Fruit fly (Drosophila melanogaster): ENCODE data around the gene Octbeta1R.
A peak's percentile ranks its signal among the peaks of the same experiment; 100 is the strongest.

Octbeta1R gene

DNA sequence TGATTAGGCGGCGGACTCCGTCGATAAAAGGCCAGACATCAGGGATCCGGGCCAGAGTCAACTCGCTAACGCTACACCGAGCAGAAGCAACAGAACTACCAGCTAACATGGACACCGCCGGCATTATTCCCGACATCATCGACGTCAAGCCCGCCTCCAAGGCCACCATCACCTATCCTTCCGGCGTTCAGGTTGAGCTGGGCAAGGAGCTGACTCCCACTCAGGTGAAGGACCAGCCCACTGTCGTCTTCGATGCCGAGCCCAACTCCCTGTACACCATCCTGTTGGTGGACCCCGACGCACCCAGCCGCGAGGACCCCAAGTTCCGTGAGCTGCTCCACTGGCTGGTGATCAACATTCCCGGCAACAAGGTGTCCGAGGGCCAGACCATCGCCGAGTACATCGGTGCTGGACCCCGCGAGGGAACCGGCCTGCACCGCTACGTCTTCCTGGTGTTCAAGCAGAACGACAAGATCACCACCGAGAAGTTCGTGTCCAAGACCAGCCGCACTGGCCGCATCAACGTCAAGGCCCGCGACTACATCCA lies 31.0 kb upstream of the Octbeta1R start, which contains the start of gene Pebp1 (continued):
- no peak for TF ChIP-seq CG14441 (GFP tag; IDR thresholded peaks at IDR 0.05)
- no peak for TF ChIP-seq shn (GFP tag; optimal IDR thresholded peaks at IDR 0.05)
- TF ChIP-seq ato (GFP tag; IDR thresholded peaks at IDR 0.05; ENCODE audit: partially characterized antibody), result 0 out of 2 replicates have a peak, but pooled peaks have one; percentile 8
- TF ChIP-seq CG1603 (tag; optimal IDR thresholded peaks at IDR 0.05), result no peak

DNA sequence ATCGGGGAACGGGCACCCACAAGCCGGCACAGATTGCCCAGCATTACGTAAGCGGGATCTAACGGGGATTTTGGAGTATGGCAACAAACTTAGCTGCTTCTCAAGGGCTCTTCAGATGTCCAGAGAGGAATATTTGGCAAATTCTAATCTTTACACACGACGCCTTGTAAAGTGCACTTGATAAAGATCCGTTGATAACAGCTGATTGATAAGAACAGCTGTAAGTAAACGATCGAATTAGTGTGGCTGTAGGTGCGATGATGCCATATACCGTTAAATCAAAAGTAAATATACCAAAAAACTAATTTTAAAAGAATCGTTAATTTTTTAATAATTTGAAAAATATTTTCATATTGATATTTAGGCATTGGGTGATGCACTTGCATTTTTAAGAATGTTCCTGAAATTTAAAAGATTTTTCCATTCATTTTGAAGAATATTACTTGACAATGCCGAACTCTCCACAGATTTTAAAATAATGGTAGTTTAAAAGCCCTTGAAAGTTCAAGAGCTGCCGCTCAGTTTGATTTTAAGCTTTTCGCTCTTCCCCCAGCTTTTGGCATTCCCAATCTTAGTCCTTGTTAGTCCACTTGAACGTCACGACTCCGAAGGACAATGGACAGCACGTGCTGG lies 29.0 kb upstream of the Octbeta1R start, which contains the start of the genes CG5377 and Nrx-1:
CG5377 (minus strand) TSS at position 219 of the 633 bp plus-strand sequence.
Nrx-1 (plus strand) TSS at position 574 of the 633 bp plus-strand sequence.
- TF ChIP-seq pzg (GFP tag; optimal IDR thresholded peaks at IDR 0.05) (peak; percentile 43), Dp (GFP tag; optimal IDR thresholded peaks at IDR 0.05) (peak; percentile 60), CG14710 (tag; optimal IDR thresholded peaks at IDR 0.05) (peak; percentile 77), E2f2 (GFP tag; IDR thresholded peaks at IDR 0.05) (peak; percentile 59), gfzf (GFP tag; optimal IDR thresholded peaks at IDR 0.05) (peak; percentile 65), Myb (GFP tag; optimal IDR thresholded peaks at IDR 0.05) (peak; percentile 53), Scr (GFP tag; IDR thresholded peaks at IDR 0.05; ENCODE audit: partially characterized antibody) (peak; percentile 24; the same call in 1 of the 2 replicates), grn (GFP tag; optimal IDR thresholded peaks at IDR 0.05) (peak; percentile 92), unc-4 (GFP tag; IDR thresholded peaks at IDR 0.05; ENCODE audit: partially characterized antibody) (0 out of 2 replicates have a peak, but pooled peaks have one; percentile 22), sr (GFP tag; IDR thresholded peaks at IDR 0.05) (no peak), MBD-R2 (GFP tag; IDR thresholded peaks at IDR 0.05) (peak; percentile 74), CHES-1-like (GFP tag; optimal IDR thresholded peaks at IDR 0.05) (no peak), ken (GFP tag; IDR thresholded peaks at IDR 0.05) (no peak), CG14860 (GFP tag; IDR thresholded peaks at IDR 0.05; ENCODE audit: partially characterized antibody) (no peak), CG34422 (GFP tag; IDR thresholded peaks at IDR 0.05) (peak; percentile 6; the same call in 1 of the 3 replicates), Pdp1 (GFP tag; optimal IDR thresholded peaks at IDR 0.05) (peak in 1 of 2 experiments; percentile 78), Dll (GFP tag; IDR thresholded peaks at IDR 0.05; ENCODE audit: partially characterized antibody) (peak; percentile 45; the same call in 1 of the 4 replicates), CoRest (tag; optimal IDR thresholded peaks at IDR 0.05) (peak; percentile 6), ind (GFP tag; optimal IDR thresholded peaks at IDR 0.05) (no peak), CG9797 (GFP tag; optimal IDR thresholded peaks at IDR 0.05) (peak; percentile 74), crp (GFP tag; optimal IDR thresholded peaks at IDR 0.05) (peak; percentile 51 to 92), phol (tag; optimal IDR thresholded peaks at IDR 0.05) (peak; percentile 21), trem (tag; optimal IDR thresholded peaks at IDR 0.05) (peak; percentile 23), CG1603 (tag; optimal IDR thresholded peaks at IDR 0.05) (peak; percentile 27), GATAe (GFP tag; conservative IDR thresholded peaks at IDR 0.05) (no peak), BEAF-32 (GFP tag; optimal IDR thresholded peaks at IDR 0.05) (peak; percentile 7), CG31388 (GFP tag; optimal IDR thresholded peaks at IDR 0.05) (no peak), chinmo (GFP tag; IDR thresholded peaks at IDR 0.05; ENCODE audit: partially characterized antibody) (peak; percentile 68; the same call in 1 of the 4 replicates), CG34224 (GFP tag; IDR thresholded peaks at IDR 0.05; ENCODE audit: partially characterized antibody) (peak; percentile 35; the same call in 1 of the 3 replicates), sna (GFP tag; IDR thresholded peaks at IDR 0.05; ENCODE audit: partially characterized antibody) (0 out of 2 replicates have a peak, but pooled peaks have one; percentile 17)

DNA sequence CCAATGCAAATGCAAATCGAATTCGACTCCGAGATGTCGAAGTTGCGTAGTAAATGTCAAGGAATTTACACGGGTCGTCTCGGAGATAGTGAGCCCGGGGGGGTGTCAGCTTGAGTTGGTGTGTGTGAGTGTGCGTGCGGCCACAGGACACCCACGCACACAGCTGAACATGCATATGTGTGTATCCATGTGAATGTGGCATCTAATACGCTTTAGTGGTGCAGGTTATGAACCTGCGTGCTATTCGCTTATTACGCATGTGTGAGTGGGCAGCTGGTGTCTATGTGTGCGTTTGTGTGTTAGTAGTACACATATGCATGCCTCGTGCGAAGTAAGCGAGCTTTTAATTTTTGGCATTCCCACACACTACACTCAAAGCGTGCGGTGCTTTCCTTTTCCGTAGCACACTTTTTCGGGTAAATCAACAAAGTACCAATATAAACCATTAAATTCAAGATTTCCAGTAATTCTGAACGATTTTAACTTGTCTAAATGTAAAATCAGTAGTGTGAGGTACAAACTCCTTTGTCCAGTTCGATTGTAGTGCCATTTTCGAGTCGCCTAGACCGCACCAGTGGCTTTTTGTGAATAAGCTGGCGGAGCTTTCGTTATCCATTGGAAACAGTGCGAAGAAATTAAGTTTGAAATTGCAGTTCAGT lies 28.1 kb upstream of the Octbeta1R start:
- TF ChIP-seq CG17186 (GFP tag; optimal IDR thresholded peaks at IDR 0.05) (peak; percentile 10), Hsf (GFP tag; optimal IDR thresholded peaks at IDR 0.05) (peak; percentile 83), CG10321 (GFP tag; IDR thresholded peaks at IDR 0.05) (peak; percentile 54; the same call in 1 of the 2 replicates), CG4282 (GFP tag; optimal IDR thresholded peaks at IDR 0.05) (peak; percentile 62), bigmax (GFP tag; optimal IDR thresholded peaks at IDR 0.05) (peak; percentile 34), mirr (GFP tag; optimal IDR thresholded peaks at IDR 0.05) (peak; percentile 81), Asciz (GFP tag; optimal IDR thresholded peaks at IDR 0.05) (peak; percentile 72), CG2129 (GFP tag; IDR thresholded peaks at IDR 0.05; ENCODE audit: partially characterized antibody) (no peak), CG6254 (GFP tag; optimal IDR thresholded peaks at IDR 0.05) (peak; percentile 42), jing (GFP tag; optimal IDR thresholded peaks at IDR 0.05) (peak; percentile 64), dpn (GFP tag; optimal IDR thresholded peaks at IDR 0.05) (peak; percentile 87 to 89)
